Worm (Caenorhabditis elegans) whole organism, L4/young adult: ENCODE data around the gene iars-1.

Experiments used
- W03F9.2 ChIP-seq: fragments of 150-350 bp; optimal IDR thresholded peaks from 2 replicates; lab custom pipeline; 2014; ENCODE audit warnings: missing biosample characterization, missing genetic modification characterization
- dao-5 ChIP-seq: sonication (generic microtip); optimal IDR thresholded peaks from 2 replicates; lab custom pipeline; 2016; ENCODE audit warnings: missing genotype, missing genetic modification characterization, moderate library complexity, missing compliant biosample characterization

DNA sequence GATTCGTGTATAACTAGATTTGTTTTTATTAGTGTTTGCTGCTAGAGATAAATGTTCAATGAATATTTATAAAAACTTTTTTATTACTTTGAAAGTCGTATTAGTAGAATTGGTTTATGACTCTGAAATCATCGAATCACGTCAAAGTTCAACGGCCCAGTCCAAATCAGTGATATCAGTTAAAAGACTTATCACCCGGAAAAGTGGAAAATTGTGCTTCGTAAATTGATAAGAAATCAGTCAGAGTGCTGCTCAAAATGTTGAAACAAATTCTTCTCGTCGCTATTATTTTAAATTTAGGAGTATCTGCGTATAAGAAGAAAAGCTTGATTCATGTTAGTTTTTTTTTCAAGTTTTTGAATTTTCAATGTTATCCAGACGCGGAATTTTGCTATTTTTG is 19.9 kb downstream of the iars-1 start, which contains the start of gene R10H10.3:
- TF ChIP-seq W03F9.2 (tag; lab: Kevin White, UChicago) (no peak), dao-5 (tag; lab: Kevin White, UChicago) (no peak)
